Fruit fly (Drosophila melanogaster) whole organism, embryonic: Measurements from ENCODE around the gene cno.
A peak's percentile ranks its signal among the peaks of the same experiment; 100 is the strongest.

ENCODE experiments used
- Atf-2 ChIP-seq: fragments of 200-800 bp; sonication (Bioruptor generic); optimal IDR thresholded peaks from 2 replicates; lab custom pipeline; 2016; ENCODE audit warnings: missing biosample characterization, missing genetic modification characterization
- CG10462 ChIP-seq: fragments of 200-800 bp; sonication (Bioruptor generic); optimal IDR thresholded peaks from 2 replicates; lab custom pipeline; 2016; ENCODE audit warnings: missing biosample characterization, missing genetic modification characterization
- CG11456 ChIP-seq: fragments of 200-800 bp; sonication (Bioruptor generic); IDR thresholded peaks from 3 replicates; pipeline ENCODE4 v1.3.6; 2022; ENCODE audit warnings: missing biosample characterization, missing genetic modification characterization
- CG12155 ChIP-seq: fragments of 200-800 bp; sonication (Bioruptor generic); optimal IDR thresholded peaks from 3 replicates; lab custom pipeline; 2016; ENCODE audit warnings: missing biosample characterization, missing genetic modification characterization
- CG12391 ChIP-seq: fragments of 200-800 bp; sonication (Bioruptor generic); optimal IDR thresholded peaks from 3 replicates; lab custom pipeline; 2018; ENCODE audit warnings: missing biosample characterization, mild to moderate bottlenecking, missing genetic modification characterization, moderate library complexity
- CG13287 ChIP-seq: fragments of 200-800 bp; sonication (Bioruptor generic); IDR thresholded peaks from 2 replicates; pipeline ENCODE4 v1.3.6; 2022; ENCODE audit warnings: missing biosample characterization, missing genetic modification characterization; ENCODE audit not compliant: partially characterized antibody
- CG13624 ChIP-seq: fragments of 200-800 bp; sonication (Bioruptor generic); optimal IDR thresholded peaks from 2 replicates; lab custom pipeline; 2016; ENCODE audit warnings: missing biosample characterization, missing genetic modification characterization
- CG1603 ChIP-seq: fragments of 200-800 bp; sonication (Bioruptor generic); optimal IDR thresholded peaks from 2 replicates; lab custom pipeline; 2019; ENCODE audit warnings: missing biosample characterization, mild to moderate bottlenecking, missing genetic modification characterization, moderate library complexity
- CG16813 ChIP-seq: fragments of 200-800 bp; sonication (Bioruptor generic); IDR thresholded peaks from 3 replicates; pipeline ENCODE4 v1.3.6; 2022; ENCODE audit warnings: missing biosample characterization, missing genetic modification characterization; ENCODE audit not compliant: partially characterized antibody
- CG17385 ChIP-seq: fragments of 200-800 bp; sonication (Bioruptor generic); optimal IDR thresholded peaks from 3 replicates; lab custom pipeline; 2018; ENCODE audit warnings: missing biosample characterization, mild to moderate bottlenecking, missing genetic modification characterization
- CG2129 ChIP-seq: fragments of 200-800 bp; sonication (Bioruptor generic); IDR thresholded peaks from 2 replicates; pipeline ENCODE4 v1.3.6; 2022; ENCODE audit warnings: missing biosample characterization, missing genetic modification characterization; ENCODE audit not compliant: partially characterized antibody
- CG2199 ChIP-seq: fragments of 200-800 bp; sonication (Bioruptor generic); IDR thresholded peaks from 3 replicates; pipeline ENCODE4 v1.3.6; 2022; ENCODE audit warnings: missing biosample characterization, missing genetic modification characterization
- CG31441 ChIP-seq: fragments of 200-800 bp; sonication (Bioruptor generic); IDR thresholded peaks from 2 replicates; pipeline ENCODE4 v1.3.6; 2022; ENCODE audit warnings: missing biosample characterization, missing genetic modification characterization
- CG3407 ChIP-seq: fragments of 200-800 bp; sonication (Bioruptor generic); optimal IDR thresholded peaks from 2 replicates; lab custom pipeline; 2018; ENCODE audit warnings: missing biosample characterization, mild to moderate bottlenecking, missing genetic modification characterization
- CG42726 ChIP-seq: fragments of 200-800 bp; sonication (Bioruptor generic); IDR thresholded peaks from 2 replicates; pipeline ENCODE4 v1.3.6; 2022; ENCODE audit warnings: missing biosample characterization, missing genetic modification characterization; ENCODE audit not compliant: partially characterized antibody
- CG4360 ChIP-seq: fragments of 200-800 bp; sonication (Bioruptor generic); IDR thresholded peaks from 2 replicates; pipeline ENCODE4 v1.3.6; 2022; ENCODE audit warnings: missing biosample characterization, missing genetic modification characterization
- CG9609 ChIP-seq: fragments of 200-800 bp; sonication (Bioruptor generic); optimal IDR thresholded peaks from 3 replicates; lab custom pipeline; 2016; ENCODE audit warnings: missing biosample characterization, missing genetic modification characterization
- CoRest ChIP-seq: fragments of 200-800 bp; sonication (Bioruptor generic); optimal IDR thresholded peaks from 3 replicates; lab custom pipeline; 2018; ENCODE audit warnings: missing biosample characterization, mild to moderate bottlenecking, missing genetic modification characterization, moderate library complexity
- Dfd ChIP-seq, 2 experiments: fragments of >200 bp; optimal IDR thresholded peaks; 2 replicates each; lab custom pipeline; 2017; ENCODE audit warnings: missing biosample characterization in 2 of 2, missing genetic modification characterization in 2 of 2
- Doc3 ChIP-seq: fragments of 200-800 bp; sonication (Bioruptor generic); IDR thresholded peaks from 3 replicates; pipeline ENCODE4 v1.3.6; 2022; ENCODE audit warnings: missing biosample characterization, missing genetic modification characterization; ENCODE audit not compliant: partially characterized antibody
- E2f2 ChIP-seq: fragments of 200-800 bp; sonication (Bioruptor generic); IDR thresholded peaks from 2 replicates; pipeline ENCODE4 v1.3.6; 2022; ENCODE audit warnings: missing biosample characterization, missing genetic modification characterization
- Ets65A ChIP-seq: fragments of 200-800 bp; sonication (Bioruptor generic); peaks from one replicate; lab custom pipeline; 2016; ENCODE audit warnings: missing biosample characterization, missing genetic modification characterization
- HLH3B ChIP-seq: fragments of 200-800 bp; sonication (Bioruptor generic); IDR thresholded peaks from 2 replicates; pipeline ENCODE4 v1.3.6; 2022; ENCODE audit warnings: missing biosample characterization, missing genetic modification characterization
- Hey ChIP-seq: fragments of 200-800 bp; sonication (Bioruptor generic); optimal IDR thresholded peaks from 3 replicates; lab custom pipeline; 2018; ENCODE audit warnings: missing biosample characterization, mild to moderate bottlenecking, missing genetic modification characterization
- HmgZ ChIP-seq: fragments of 200-800 bp; sonication (Bioruptor generic); optimal IDR thresholded peaks from 2 replicates; lab custom pipeline; 2018; ENCODE audit warnings: missing biosample characterization, mild to moderate bottlenecking, missing genetic modification characterization
- Hr39 ChIP-seq: fragments of >200 bp; optimal IDR thresholded peaks from 2 replicates; lab custom pipeline; 2017
- MESR4 ChIP-seq: fragments of 200-800 bp; sonication (Bioruptor generic); optimal IDR thresholded peaks from 2 replicates; lab custom pipeline; 2018; ENCODE audit warnings: missing biosample characterization, mild to moderate bottlenecking, missing genetic modification characterization, moderate library complexity
- Med ChIP-seq: fragments of 200-800 bp; sonication (Bioruptor generic); peaks from one replicate; lab custom pipeline; 2016; ENCODE audit warnings: missing biosample characterization, missing genetic modification characterization, mild to moderate bottlenecking, inconsistent platforms, moderate library complexity
- Mes4 ChIP-seq: fragments of 200-800 bp; sonication (Bioruptor generic); optimal IDR thresholded peaks from 2 replicates; lab custom pipeline; 2016; ENCODE audit warnings: missing biosample characterization, missing genetic modification characterization
- Myb ChIP-seq: fragments of 200-800 bp; sonication (Bioruptor generic); optimal IDR thresholded peaks from 2 replicates; lab custom pipeline; 2016; ENCODE audit warnings: missing biosample characterization, missing genetic modification characterization
- Nf-YC ChIP-seq: fragments of 200-800 bp; optimal IDR thresholded peaks from 3 replicates; lab custom pipeline; 2019; ENCODE audit warnings: missing biosample characterization, mild to moderate bottlenecking, missing genetic modification characterization, moderate library complexity
- Scr ChIP-seq: fragments of 200-800 bp; sonication (Bioruptor generic); IDR thresholded peaks from 2 replicates; pipeline ENCODE4 v1.3.6; 2022; ENCODE audit warnings: missing biosample characterization, missing genetic modification characterization; ENCODE audit not compliant: partially characterized antibody
- Xbp1 ChIP-seq: fragments of 200-800 bp; sonication (Bioruptor generic); optimal IDR thresholded peaks from 3 replicates; lab custom pipeline; 2016; ENCODE audit warnings: missing biosample characterization, mild to moderate bottlenecking, missing genetic modification characterization
- YL-1 ChIP-seq: fragments of 200-800 bp; sonication (Bioruptor generic); optimal IDR thresholded peaks from 3 replicates; lab custom pipeline; 2017; ENCODE audit warnings: missing biosample characterization, mild to moderate bottlenecking, missing genetic modification characterization
- amos ChIP-seq: fragments of 200-800 bp; sonication (Bioruptor generic); IDR thresholded peaks from 2 replicates; pipeline ENCODE4 v1.3.6; 2022; ENCODE audit warnings: missing biosample characterization, missing genetic modification characterization; ENCODE audit not compliant: partially characterized antibody
- btn ChIP-seq: fragments of 200-800 bp; sonication (Bioruptor generic); optimal IDR thresholded peaks from 2 replicates; lab custom pipeline; 2016; ENCODE audit warnings: missing biosample characterization, missing genetic modification characterization
- chinmo ChIP-seq: fragments of 200-800 bp; sonication (Bioruptor generic); IDR thresholded peaks from 4 replicates; pipeline ENCODE4 v1.3.6; 2022; ENCODE audit warnings: missing biosample characterization, missing genetic modification characterization; ENCODE audit not compliant: partially characterized antibody
- chn ChIP-seq: fragments of 200-800 bp; sonication (Bioruptor generic); optimal IDR thresholded peaks from 2 replicates; lab custom pipeline; 2016; ENCODE audit warnings: missing biosample characterization, missing genetic modification characterization
- corto ChIP-seq: fragments of 200-800 bp; sonication (Bioruptor generic); optimal IDR thresholded peaks from 2 replicates; lab custom pipeline; 2016; ENCODE audit warnings: missing biosample characterization, mild to moderate bottlenecking, missing genetic modification characterization, moderate library complexity
- dmrt11E ChIP-seq: fragments of 200-800 bp; sonication (Bioruptor generic); optimal IDR thresholded peaks from 3 replicates; lab custom pipeline; 2018; ENCODE audit warnings: missing biosample characterization, mild to moderate bottlenecking, missing genetic modification characterization, moderate library complexity
- dysf ChIP-seq: fragments of 200-800 bp; sonication (Bioruptor generic); IDR thresholded peaks from 3 replicates; pipeline ENCODE4 v1.3.6; 2022; ENCODE audit warnings: missing biosample characterization, missing genetic modification characterization
- insv ChIP-seq, 2 experiments: fragments of 200-800 bp; sonication (Bioruptor generic); optimal IDR thresholded peaks; 3 replicates each; lab custom pipeline; 2016 to 2018; ENCODE audit warnings: missing biosample characterization in 2 of 2, missing genetic modification characterization in 2 of 2
- nerfin-2 ChIP-seq: fragments of 200-800 bp; sonication (Bioruptor generic); IDR thresholded peaks from 2 replicates; pipeline ENCODE4 v1.3.6; 2022; ENCODE audit warnings: missing biosample characterization, missing genetic modification characterization; ENCODE audit not compliant: partially characterized antibody
- pb ChIP-seq: fragments of 200-800 bp; sonication (Bioruptor generic); optimal IDR thresholded peaks from 3 replicates; lab custom pipeline; 2016; ENCODE audit warnings: missing biosample characterization, missing genetic modification characterization
- sd ChIP-seq: fragments of 200-800 bp; sonication (Bioruptor generic); optimal IDR thresholded peaks from 3 replicates; lab custom pipeline; 2018; ENCODE audit warnings: missing biosample characterization, mild to moderate bottlenecking, missing genetic modification characterization, moderate library complexity
- sens ChIP-seq: fragments of 200-800 bp; sonication (Bioruptor generic); peaks from one replicate; lab custom pipeline; 2016; ENCODE audit warnings: missing biosample characterization, missing genetic modification characterization
- seq ChIP-seq: fragments of 200-800 bp; sonication (Bioruptor generic); IDR thresholded peaks from 2 replicates; pipeline ENCODE4 v1.3.6; 2022; ENCODE audit warnings: missing biosample characterization, missing genetic modification characterization
- sr ChIP-seq: fragments of 200-800 bp; sonication (Bioruptor generic); IDR thresholded peaks from 3 replicates; pipeline ENCODE4 v1.3.6; 2022; ENCODE audit warnings: missing biosample characterization, missing genetic modification characterization
- stwl ChIP-seq: fragments of 200-800 bp; sonication (Bioruptor generic); optimal IDR thresholded peaks from 3 replicates; lab custom pipeline; 2018; ENCODE audit warnings: missing biosample characterization, mild to moderate bottlenecking, missing genetic modification characterization, moderate library complexity
- tio ChIP-seq: fragments of 200-800 bp; sonication (Bioruptor generic); optimal IDR thresholded peaks from 2 replicates; lab custom pipeline; 2017; ENCODE audit warnings: missing biosample characterization, missing genetic modification characterization, inconsistent platforms
- vnd ChIP-seq: fragments of 200-800 bp; sonication (Bioruptor generic); IDR thresholded peaks from 3 replicates; pipeline ENCODE4 v1.3.6; 2022; ENCODE audit warnings: missing biosample characterization, missing genetic modification characterization; ENCODE audit not compliant: partially characterized antibody

The cno gene

DNA sequence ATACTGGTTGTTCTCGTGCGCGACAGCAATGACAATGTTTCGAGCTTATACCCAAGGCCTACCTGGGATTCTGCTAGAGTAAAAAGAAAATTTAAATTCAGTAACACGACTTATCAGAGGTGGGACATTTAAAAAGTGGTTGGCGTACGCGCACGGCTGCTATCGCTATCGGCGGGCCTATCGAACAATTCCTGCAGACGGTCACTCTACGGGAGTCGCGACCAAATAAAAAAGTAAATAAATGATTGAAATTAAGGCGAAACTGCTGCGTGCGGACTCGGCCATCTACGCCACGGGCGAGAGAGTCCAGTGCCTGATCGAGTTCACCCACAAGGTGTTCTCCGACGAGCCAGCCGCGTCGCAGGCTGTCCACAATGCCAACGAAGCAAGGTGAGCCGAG, 2.2 kb upstream of the cno start, which contains the start of the genes Prosbeta2R2 and CG1116 (continued):
- TF ChIP-seq insv (GFP tag; optimal IDR thresholded peaks at IDR 0.05; lab: Kevin White, UChicago), result no peak
- TF ChIP-seq Doc3 (GFP tag; lab: Robert Waterston, UW), result peak; percentile 54; the same call in 1 of the 3 replicates
- peak; percentile 73 for TF ChIP-seq Myb (GFP tag; lab: Kevin White, UChicago)
- no peak for TF ChIP-seq seq (GFP tag; lab: Robert Waterston, UW)
- TF ChIP-seq HLH3B (GFP tag; lab: Robert Waterston, UW), result no peak
- no peak for TF ChIP-seq sd (tag; lab: Kevin White, UChicago)
- no peak for TF ChIP-seq CG4360 (GFP tag; lab: Robert Waterston, UW)
- TF ChIP-seq btn (GFP tag; lab: Kevin White, UChicago), result no peak
- no peak for TF ChIP-seq corto (GFP tag; lab: Kevin White, UChicago)
- no peak for TF ChIP-seq tio
- TF ChIP-seq CG2129 (GFP tag; lab: Robert Waterston, UW), result peak; percentile 18; the same call in 1 of the 2 replicates
- no peak for TF ChIP-seq Hey (tag; lab: Kevin White, UChicago)
- no peak for TF ChIP-seq Mes4
- TF ChIP-seq dmrt11E, result no peak
- TF ChIP-seq nerfin-2 (GFP tag; lab: Robert Waterston, UW), result no peak
- TF ChIP-seq sr (GFP tag; lab: Robert Waterston, UW), result no peak
- TF ChIP-seq CG1603, result peak; percentile 28
- TF ChIP-seq YL-1 (GFP tag; lab: Kevin White, UChicago), result peak; percentile 31
- TF ChIP-seq CG16813 (GFP tag; lab: Robert Waterston, UW), result peak; percentile 55; the same call in 2 of the 3 replicates
- TF ChIP-seq Atf-2 (GFP tag; lab: Kevin White, UChicago), result no peak
- TF ChIP-seq vnd (GFP tag; lab: Robert Waterston, UW), result no peak
- TF ChIP-seq stwl (tag; lab: Kevin White, UChicago), result peak; percentile 3
- no peak for TF ChIP-seq CG2199 (GFP tag; lab: Robert Waterston, UW)
- peak; percentile 37 for TF ChIP-seq sens (GFP tag; lab: Kevin White, UChicago)
- TF ChIP-seq CG13624, result no peak
- TF ChIP-seq chn (GFP tag; lab: Kevin White, UChicago), result no peak
- TF ChIP-seq HmgZ, result peak; percentile 1
- TF ChIP-seq Med (GFP tag; lab: Kevin White, UChicago), result peak; percentile 80
- TF ChIP-seq Xbp1 (GFP tag; lab: Kevin White, UChicago), result no peak
- no peak; the same call in 1 of the 2 replicates for TF ChIP-seq CG42726 (GFP tag; lab: Robert Waterston, UW)
- no peak for TF ChIP-seq CG12155 (GFP tag; lab: Kevin White, UChicago)
- TF ChIP-seq Nf-YC (tag; lab: Kevin White, UChicago), result no peak
- TF ChIP-seq CG10462 (GFP tag; lab: Kevin White, UChicago), result no peak
- no peak for TF ChIP-seq CG17385 (GFP tag; lab: Kevin White, UChicago)
- no peak for TF ChIP-seq CG12391 (tag; lab: Kevin White, UChicago)
- no peak for TF ChIP-seq dysf (GFP tag; lab: Robert Waterston, UW)
- peak; percentile 66; the same call in 1 of the 4 replicates for TF ChIP-seq chinmo (GFP tag; lab: Robert Waterston, UW)
- no peak for TF ChIP-seq CG11456 (GFP tag; lab: Robert Waterston, UW)
- no peak for TF ChIP-seq CoRest
- no peak for TF ChIP-seq pb (GFP tag; lab: Kevin White, UChicago)
- TF ChIP-seq Ets65A, result no peak
- TF ChIP-seq CG31441, result no peak
- peak; percentile 60 for TF ChIP-seq amos (GFP tag; lab: Robert Waterston, UW)
- no peak for TF ChIP-seq CG9609 (GFP tag; lab: Kevin White, UChicago)
- no peak for TF ChIP-seq Dfd (GFP tag; optimal IDR thresholded peaks at IDR 0.05; lab: Kevin White, UChicago)
- TF ChIP-seq MESR4, result peak; percentile 78
- TF ChIP-seq Hr39 (lab: Kevin White, UChicago), result no peak
- TF ChIP-seq E2f2, result peak; percentile 97
- peak; percentile 48 for TF ChIP-seq Scr (GFP tag; lab: Robert Waterston, UW)
- peak; percentile 77 for TF ChIP-seq CG13287 (GFP tag; lab: Robert Waterston, UW)
- TF ChIP-seq CG3407 (GFP tag; lab: Kevin White, UChicago), result no peak
